Worm (Caenorhabditis elegans) whole organism, late embryonic: Measurements from ENCODE around the gene dac-1.

ENCODE experiments used
- F13H6.1 ChIP-seq: sonication (generic microtip); optimal IDR thresholded peaks from 2 replicates; lab custom pipeline; 2016; ENCODE audit warnings: missing genetic modification characterization, missing compliant biosample characterization
- K02D7.2 ChIP-seq: sonication (generic microtip); optimal IDR thresholded peaks from 2 replicates; lab custom pipeline; 2017; ENCODE audit warnings: mild to moderate bottlenecking, missing genetic modification characterization, missing compliant biosample characterization
- ama-1 ChIP-seq: fragments of 150-350 bp; optimal IDR thresholded peaks from 2 replicates; lab custom pipeline; 2014
- ceh-14 ChIP-seq: sonication (generic microtip); optimal IDR thresholded peaks from 2 replicates; lab custom pipeline; 2016; ENCODE audit warnings: missing genotype, missing genetic modification characterization, missing compliant biosample characterization
- eyg-1 ChIP-seq: sonication (generic microtip); optimal IDR thresholded peaks from 2 replicates; lab custom pipeline; 2016; ENCODE audit warnings: missing genotype, missing genetic modification characterization, missing compliant biosample characterization
- fkh-10 ChIP-seq: fragments of 150-350 bp; optimal IDR thresholded peaks from 2 replicates; lab custom pipeline; 2014; ENCODE audit warnings: missing biosample characterization, missing genetic modification reagents, missing genetic modification characterization
- nhr-11 ChIP-seq: fragments of 150-350 bp; optimal IDR thresholded peaks from 2 replicates; lab custom pipeline; 2014; ENCODE audit warnings: missing biosample characterization, missing genetic modification characterization
- pqm-1 ChIP-seq: sonication (generic microtip); optimal IDR thresholded peaks from 2 replicates; lab custom pipeline; 2016; ENCODE audit warnings: missing genetic modification characterization, missing compliant biosample characterization
- rnt-1 ChIP-seq: sonication (generic microtip); optimal IDR thresholded peaks from 2 replicates; lab custom pipeline; 2016; ENCODE audit warnings: missing genetic modification characterization, missing compliant biosample characterization
- unc-55 ChIP-seq: sonication (generic microtip); optimal IDR thresholded peaks from 2 replicates; lab custom pipeline; 2017; ENCODE audit warnings: missing biosample characterization, missing genetic modification reagents, missing genetic modification characterization

ce11 chrIII:794984-795596 lies 20.9 kb upstream of the dac-1 start, which contains the start of gene trpp-11:
- TF ChIP-seq eyg-1 (no peak), unc-55 (GFP tag; lab: Kevin White, UChicago) (no peak), pqm-1 (tag; lab: Kevin White, UChicago) (no peak), K02D7.2 (tag; lab: Kevin White, UChicago) (no peak), nhr-11 (tag; lab: Kevin White, UChicago) (no peak), F13H6.1 (no peak), rnt-1 (tag; lab: Kevin White, UChicago) (no peak), fkh-10 (GFP tag; lab: Kevin White, UChicago) (no peak), ama-1 (lab: Kevin White, UChicago) (no peak), ceh-14 (tag; lab: Kevin White, UChicago) (no peak)
